Worm (Caenorhabditis elegans): ENCODE results near the gene Y39A1A.22.

Y39A1A.22 gene

ce11 chrIII:10720170-10720569 is 13.3 kb upstream of the Y39A1A.22 start (continued):
- TF ChIP-seq unc-55 (GFP tag; optimal IDR thresholded peaks at IDR 0.05), result peak; percentile 90
- TF ChIP-seq lin-11 (tag; optimal IDR thresholded peaks at IDR 0.05), result no peak
- TF ChIP-seq unc-86 (tag; optimal IDR thresholded peaks at IDR 0.05), result no peak
- no peak for TF ChIP-seq tbx-7 (tag; optimal IDR thresholded peaks at IDR 0.05)
- TF ChIP-seq pax-1 (tag; optimal IDR thresholded peaks at IDR 0.05), result no peak
- no peak for TF ChIP-seq ztf-16 (tag; optimal IDR thresholded peaks at IDR 0.05)
- no peak for TF ChIP-seq ceh-9 (tag; optimal IDR thresholded peaks at IDR 0.05)
- no peak for TF ChIP-seq sdc-2 (tag; optimal IDR thresholded peaks at IDR 0.05)
- no peak for TF ChIP-seq pha-2 (tag; optimal IDR thresholded peaks at IDR 0.05)
- TF ChIP-seq dve-1 (tag; optimal IDR thresholded peaks at IDR 0.05), result no peak
- peak; percentile 70 for TF ChIP-seq rnt-1 (tag; optimal IDR thresholded peaks at IDR 0.05)
- no peak for TF ChIP-seq ahr-1 (tag; optimal IDR thresholded peaks at IDR 0.05)
- peak; percentile 50 for TF ChIP-seq unc-42 (tag; optimal IDR thresholded peaks at IDR 0.05)
- TF ChIP-seq sox-2 (GFP tag; IDR thresholded peaks at IDR 0.05), result peak; percentile 17; the same call in 1 of the 2 replicates
- TF ChIP-seq ceh-22 (tag; optimal IDR thresholded peaks at IDR 0.05), result no peak
- TF ChIP-seq hlh-8 (tag; optimal IDR thresholded peaks at IDR 0.05), result no peak
- TF ChIP-seq hlh-30 (tag; optimal IDR thresholded peaks at IDR 0.05; ENCODE audit: insufficient read depth), result peak; percentile 82
- no peak for TF ChIP-seq T23F11.4 (GFP tag; optimal IDR thresholded peaks at IDR 0.05)
- TF ChIP-seq ceh-6 (GFP tag; optimal IDR thresholded peaks at IDR 0.05), result no peak
- TF ChIP-seq fkh-6 (tag; optimal IDR thresholded peaks at IDR 0.05), result no peak
- no peak for TF ChIP-seq nhr-232 (tag; optimal IDR thresholded peaks at IDR 0.05)
- TF ChIP-seq pag-3 (tag; optimal IDR thresholded peaks at IDR 0.05; ENCODE audit: borderline replicate concordance), result no peak
- TF ChIP-seq mec-3 (tag; optimal IDR thresholded peaks at IDR 0.05; ENCODE audit: borderline replicate concordance), result no peak
- peak; percentile 48 for TF ChIP-seq ref-2 (tag; optimal IDR thresholded peaks at IDR 0.05)
- no peak for TF ChIP-seq fkh-10 (GFP tag; optimal IDR thresholded peaks at IDR 0.05)
- TF ChIP-seq pat-9 (tag; optimal IDR thresholded peaks at IDR 0.05), result no peak
- TF ChIP-seq ceh-48 (tag; optimal IDR thresholded peaks at IDR 0.05), result peak; percentile 87
- no peak for TF ChIP-seq hlh-6 (tag; optimal IDR thresholded peaks at IDR 0.05)
- peak; percentile 49 for TF ChIP-seq ceh-14 (tag; optimal IDR thresholded peaks at IDR 0.05)
- no peak for TF ChIP-seq pha-4 (tag; optimal IDR thresholded peaks at IDR 0.05)
- TF ChIP-seq npax-4 (tag; optimal IDR thresholded peaks at IDR 0.05), result no peak
- TF ChIP-seq ceh-19 (GFP tag; optimal IDR thresholded peaks at IDR 0.05), result peak; percentile 24
- no peak for TF ChIP-seq lim-6 (tag; optimal IDR thresholded peaks at IDR 0.05)
- no peak for TF ChIP-seq ama-1 (optimal IDR thresholded peaks at IDR 0.05)
- TF ChIP-seq F13H6.1 (tag; optimal IDR thresholded peaks at IDR 0.05), result peak; percentile 32
- TF ChIP-seq pros-1 (tag; optimal IDR thresholded peaks at IDR 0.05), result peak; percentile 20
- TF ChIP-seq sox-4 (tag; optimal IDR thresholded peaks at IDR 0.05), result no peak
- TF ChIP-seq unc-3 (GFP tag; conservative IDR thresholded peaks at IDR 0.05), result no peak; the same call in 1 of the 2 replicates
- no peak for TF ChIP-seq unc-3 (tag; optimal IDR thresholded peaks at IDR 0.05)
- TF ChIP-seq nfya-1 (tag; optimal IDR thresholded peaks at IDR 0.05), result peak; percentile 99
- no peak for TF ChIP-seq ttx-3 (tag; optimal IDR thresholded peaks at IDR 0.05)
- no peak for TF ChIP-seq ceh-24 (tag; optimal IDR thresholded peaks at IDR 0.05)
- TF ChIP-seq ceh-2 (tag; optimal IDR thresholded peaks at IDR 0.05), result peak; percentile 45
- peak; percentile 41 for TF ChIP-seq elt-2 (tag; optimal IDR thresholded peaks at IDR 0.05)
- TF ChIP-seq che-1 (tag; optimal IDR thresholded peaks at IDR 0.05), result no peak
- no peak for TF ChIP-seq hlh-13 (GFP tag; optimal IDR thresholded peaks at IDR 0.05)
- TF ChIP-seq ceh-45 (GFP tag; IDR thresholded peaks at IDR 0.05), result no peak
- TF ChIP-seq eyg-1 (tag; optimal IDR thresholded peaks at IDR 0.05), result no peak
- no peak for TF ChIP-seq ets-4 (tag; optimal IDR thresholded peaks at IDR 0.05)
- TF ChIP-seq syd-9 (tag; optimal IDR thresholded peaks at IDR 0.05), result no peak
